Fruit fly (Drosophila melanogaster): ENCODE measurements around the gene Eig71Ej.

dm6 chr3L:15647712-15648621, 12.8 kb downstream of the Eig71Ej start, which contains the start of the genes comm3 and CG43083:
- TF ChIP-seq EcR (GFP tag; optimal IDR thresholded peaks at IDR 0.05): no peak
- no peak for TF ChIP-seq Dll (optimal IDR thresholded peaks at IDR 0.05)
